Worm (Caenorhabditis elegans) whole organism, mixed stage, embryonic: Measurements from ENCODE around the gene scl-7.

Experiments
- ceh-39 ChIP-seq: fragments of 150-350 bp; optimal IDR thresholded peaks from 2 replicates; lab custom pipeline; 2014; ENCODE audit warnings: missing biosample characterization, missing genetic modification characterization
- unc-62 ChIP-seq: fragments of 150-350 bp; optimal IDR thresholded peaks from 2 replicates; lab custom pipeline; 2014; ENCODE audit warnings: missing biosample characterization, missing genetic modification reagents, missing genetic modification characterization

DNA sequence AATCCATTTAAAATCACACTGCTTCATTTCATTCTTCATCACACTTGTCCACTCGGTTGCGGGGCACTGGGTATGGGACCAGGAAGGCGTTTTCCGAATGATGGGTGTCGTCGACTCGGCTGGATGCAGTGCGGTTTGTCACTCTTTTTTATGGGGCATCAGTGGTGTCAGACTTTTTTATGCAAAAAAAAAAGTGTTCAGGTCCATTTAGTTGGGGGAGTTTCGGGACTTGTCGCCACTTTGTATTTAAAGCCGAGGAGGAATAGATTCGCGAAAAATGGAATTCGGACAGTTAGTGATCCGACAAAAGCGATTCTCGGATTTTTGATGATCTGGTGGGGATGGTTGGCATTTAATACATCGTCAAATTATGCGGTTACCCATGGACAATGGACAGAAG lies 25.3 kb upstream of the scl-7 start:
- TF ChIP-seq unc-62 (GFP tag; lab: Kevin White, UChicago) (no peak), ceh-39 (tag; lab: Kevin White, UChicago) (no peak)
